Fruit fly (Drosophila melanogaster) whole organism, prepupa: ENCODE results near the gene brn.

ENCODE experiments used
- Blimp-1 ChIP-seq: fragments of 200-800 bp; sonication (Bioruptor generic); optimal IDR thresholded peaks from 3 replicates; lab custom pipeline; 2017; ENCODE audit warnings: missing biosample characterization, missing genetic modification characterization, mild to moderate bottlenecking, moderate library complexity, missing genetic modification reagents
- CG11294 ChIP-seq: fragments of 200-800 bp; sonication (Bioruptor generic); IDR thresholded peaks from 2 replicates; pipeline ENCODE4 v1.3.6; 2022; ENCODE audit warnings: missing biosample characterization, missing genetic modification characterization
- Hr4 ChIP-seq: fragments of 200-800 bp; sonication (Bioruptor generic); optimal IDR thresholded peaks from 3 replicates; lab custom pipeline; 2016; ENCODE audit warnings: missing biosample characterization, missing genetic modification characterization
- achi ChIP-seq: fragments of 200-800 bp; sonication (Bioruptor generic); optimal IDR thresholded peaks from 3 replicates; lab custom pipeline; 2016; ENCODE audit warnings: missing biosample characterization, missing genetic modification characterization
- fd85E ChIP-seq: fragments of 200-800 bp; sonication (Bioruptor generic); optimal IDR thresholded peaks from 3 replicates; lab custom pipeline; 2016; ENCODE audit warnings: missing biosample characterization, missing genetic modification characterization

DNA sequence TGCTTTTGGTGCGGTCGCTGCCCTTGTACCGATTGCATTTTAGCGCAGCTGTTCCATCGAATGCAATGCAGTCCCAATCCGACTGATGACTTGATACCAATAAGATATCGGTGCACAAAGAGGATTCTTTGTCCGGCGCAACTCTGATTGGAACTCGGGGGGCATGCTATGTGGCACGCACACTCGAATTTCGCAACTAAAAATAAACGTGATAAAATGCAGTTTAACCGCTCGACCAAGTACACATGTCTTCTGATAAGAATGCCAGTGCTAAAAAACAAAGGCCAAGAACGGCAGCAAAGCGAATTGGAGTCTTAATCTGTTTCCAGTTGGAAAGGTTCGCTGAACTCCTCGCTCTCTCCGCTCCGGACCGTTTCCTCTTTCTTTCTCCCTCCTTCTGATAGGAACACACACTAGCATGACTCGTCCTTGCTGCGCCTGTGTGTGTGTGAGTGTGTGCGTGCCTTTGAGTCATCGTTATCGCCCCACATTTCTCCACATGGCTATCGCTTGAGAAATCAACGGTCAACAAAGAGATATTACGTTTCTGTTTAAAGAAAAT lies 4.6 kb downstream of the brn start:
- TF ChIP-seq achi (GFP tag; lab: Kevin White, UChicago) (no peak), Hr4 (GFP tag; lab: Kevin White, UChicago) (no peak), Blimp-1 (GFP tag; lab: Kevin White, UChicago) (no peak), CG11294 (no peak), fd85E (GFP tag; lab: Kevin White, UChicago) (no peak)
